Worm (Caenorhabditis elegans) whole organism, L4/young adult: ENCODE data around the gene Y75B8A.34.
"Not testable (repeated sequence)": the region's sequence is repeated elsewhere in the genome, so short reads cannot be mapped to it uniquely, and the experiment has no call there.

Experiments
- W03F9.2 ChIP-seq: fragments of 150-350 bp; optimal IDR thresholded peaks from 2 replicates; lab custom pipeline; 2014; ENCODE audit warnings: missing biosample characterization, missing genetic modification characterization
- dao-5 ChIP-seq: sonication (generic microtip); optimal IDR thresholded peaks from 2 replicates; lab custom pipeline; 2016; ENCODE audit warnings: missing genotype, missing genetic modification characterization, moderate library complexity, missing compliant biosample characterization
- him-1 ChIP-seq: sonication (generic microtip); optimal IDR thresholded peaks from 2 replicates; lab custom pipeline; 2016; ENCODE audit warnings: missing genotype, missing genetic modification reagents, missing genetic modification characterization, missing compliant biosample characterization

Y75B8A.34 gene

DNA sequence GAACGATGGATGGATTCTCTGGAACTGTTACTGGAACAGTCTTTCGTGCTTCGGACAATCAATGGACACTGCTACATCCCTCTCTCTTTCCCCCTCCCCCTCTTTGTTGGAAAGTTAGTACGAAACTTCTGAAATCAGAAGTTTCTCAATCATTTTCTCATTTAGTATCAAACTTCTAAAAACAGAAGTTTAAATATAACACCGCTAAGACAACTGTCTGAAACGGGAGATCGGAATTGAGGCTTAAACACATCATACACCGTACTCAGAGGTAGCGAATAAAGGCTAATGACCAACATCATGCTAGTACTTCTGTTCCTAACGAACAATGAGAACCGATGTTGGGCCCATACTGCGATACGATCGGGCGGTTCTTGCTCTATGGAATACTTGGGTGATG is 27.2 kb downstream of the Y75B8A.34 start, which contains the start of gene Y49E10.30:
Gene Y49E10.30 (plus strand): TSS at position 301 of the 400 bp plus-strand sequence.
- not testable (repeated sequence) for TF ChIP-seq dao-5 (tag; lab: Kevin White, UChicago); him-1 (tag; lab: Kevin White, UChicago); W03F9.2

DNA sequence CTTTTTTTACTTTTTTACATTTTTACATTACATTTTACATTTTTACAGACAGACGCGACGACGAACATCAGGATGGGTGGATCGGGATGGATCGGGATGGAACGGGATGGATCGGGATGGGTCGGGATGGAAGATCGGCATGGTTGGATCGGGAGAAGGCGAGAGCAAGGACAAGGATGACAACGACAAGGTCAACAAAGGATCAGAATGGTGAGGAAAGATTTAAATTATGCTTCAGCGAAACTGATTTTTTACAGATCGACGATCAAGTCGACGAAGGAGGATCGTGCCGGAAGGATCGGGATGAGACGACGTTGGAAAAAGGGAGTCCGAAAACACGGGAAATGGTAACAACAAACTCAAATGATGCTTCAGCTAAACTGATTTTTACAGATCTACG is 28.7 kb downstream of the Y75B8A.34 start:
- TF ChIP-seq W03F9.2 (no peak), him-1 (tag; lab: Kevin White, UChicago) (no peak), dao-5 (tag; lab: Kevin White, UChicago) (no peak)

DNA sequence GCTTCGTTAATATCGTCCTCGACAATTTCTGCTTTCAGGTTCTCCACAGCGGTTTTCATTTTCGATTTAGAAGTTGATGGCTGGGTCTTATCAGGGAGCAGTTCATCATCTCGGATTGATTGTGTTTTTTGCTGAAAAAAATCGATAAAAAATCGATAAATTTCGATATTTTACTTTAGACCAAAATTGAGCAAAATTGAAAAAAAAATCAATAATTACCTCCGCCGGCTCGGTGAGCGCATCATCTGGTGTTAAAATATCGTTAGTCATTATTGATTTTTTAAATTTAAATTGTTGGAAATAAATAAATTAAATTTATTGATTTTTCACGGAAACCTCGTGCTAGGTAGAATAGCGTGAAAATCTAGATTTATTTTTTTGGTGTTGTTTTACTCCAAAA is 35.7 kb downstream of the Y75B8A.34 start, which contains the start of gene Y49E10.10:
Gene Y49E10.10 (plus strand): TSS at position 381 of the 400 bp plus-strand sequence.
- TF ChIP-seq dao-5 (tag; lab: Kevin White, UChicago) (no peak), him-1 (tag; lab: Kevin White, UChicago) (no peak), W03F9.2 (no peak)

DNA sequence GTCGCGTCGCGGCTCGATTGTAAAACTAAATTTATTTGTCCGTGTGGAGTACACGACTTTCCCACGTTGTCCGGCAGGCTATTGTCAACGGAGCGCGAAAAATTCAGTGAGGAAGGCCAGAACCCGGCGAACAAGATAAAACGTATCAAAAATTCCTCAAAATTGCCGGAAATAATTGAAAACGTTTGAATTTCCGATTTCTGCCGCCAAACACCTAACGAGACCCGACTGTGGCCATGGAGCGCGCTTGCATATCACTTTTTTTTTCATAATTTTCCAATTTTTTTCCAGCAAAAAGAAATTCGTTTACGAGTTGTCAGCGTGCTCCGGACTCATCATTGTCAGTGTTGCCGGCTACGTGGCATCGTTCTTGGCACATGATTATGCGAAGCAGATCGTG is 39.1 kb downstream of the Y75B8A.34 start:
- TF ChIP-seq him-1 (tag; lab: Kevin White, UChicago) (no peak), W03F9.2 (no peak), dao-5 (tag; lab: Kevin White, UChicago) (no peak)

DNA sequence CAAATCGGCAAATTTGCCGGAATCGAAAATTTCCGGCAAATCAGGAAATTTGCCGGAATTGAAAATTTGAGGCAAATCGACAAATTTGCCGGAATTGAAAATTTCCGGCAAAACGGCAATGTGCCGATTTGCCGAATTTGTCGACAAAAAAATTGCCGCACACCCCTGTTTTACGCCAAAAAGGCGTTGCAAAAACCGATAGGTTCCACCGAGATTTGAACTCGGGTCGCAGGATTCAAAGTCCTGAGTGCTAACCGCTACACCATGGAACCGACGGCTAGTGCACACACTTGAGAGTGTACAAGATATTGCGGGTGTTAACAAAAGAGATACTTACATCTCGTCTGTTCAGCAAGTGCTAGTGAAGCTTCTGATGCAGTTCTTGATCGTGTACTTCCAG is 40.3 kb downstream of the Y75B8A.34 start:
- no peak for TF ChIP-seq him-1 (tag; lab: Kevin White, UChicago)

DNA sequence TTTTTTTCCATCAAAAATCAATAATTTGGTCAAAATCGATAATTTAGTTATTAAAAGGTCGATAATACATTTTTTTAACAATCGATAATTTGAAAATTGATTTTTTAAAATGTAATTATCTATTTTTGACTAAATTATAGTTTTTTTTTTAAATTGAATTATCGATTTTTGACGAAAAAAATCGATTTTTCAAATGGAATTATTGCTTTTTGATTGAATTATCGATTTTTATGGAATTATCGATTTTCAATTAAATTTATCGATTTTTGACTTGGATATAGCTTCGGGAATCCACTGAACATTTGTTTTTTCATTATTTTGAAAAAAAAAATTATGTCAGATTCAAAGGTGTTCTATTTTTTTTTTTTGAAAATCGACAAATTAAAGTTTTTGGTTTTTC is 50.9 kb downstream of the Y75B8A.34 start:
- TF ChIP-seq him-1 (tag; lab: Kevin White, UChicago) (no peak), W03F9.2 (no peak), dao-5 (tag; lab: Kevin White, UChicago) (no peak)
